Worm (Caenorhabditis elegans): ENCODE measurements around the gene M151.10.

Gene M151.10

DNA sequence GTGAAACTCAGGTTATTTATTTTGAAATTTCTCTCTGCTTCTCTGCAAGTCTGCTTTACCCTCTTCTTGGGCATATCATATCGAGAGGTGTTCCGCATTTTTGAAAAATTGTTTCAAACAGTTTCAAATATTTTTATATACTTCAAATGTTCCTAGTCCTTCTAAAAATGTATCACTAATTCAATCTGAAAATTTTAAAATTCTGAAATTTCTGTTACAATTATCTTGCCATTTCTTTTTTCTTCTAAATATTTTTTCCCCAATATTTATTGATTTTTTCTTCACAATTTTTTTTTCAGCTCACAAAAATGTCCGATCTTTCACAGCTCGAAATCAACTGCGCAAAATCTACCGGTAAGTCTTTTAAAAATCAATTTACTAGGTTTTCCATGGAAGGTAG, 19.7 kb upstream of the M151.10 start, which contains the start of gene F19B10.4:
TSS of gene F19B10.4 (plus strand) at position 301 of the 400 bp plus-strand sequence.
- TF ChIP-seq ets-7 (tag; optimal IDR thresholded peaks at IDR 0.05) = no peak

DNA sequence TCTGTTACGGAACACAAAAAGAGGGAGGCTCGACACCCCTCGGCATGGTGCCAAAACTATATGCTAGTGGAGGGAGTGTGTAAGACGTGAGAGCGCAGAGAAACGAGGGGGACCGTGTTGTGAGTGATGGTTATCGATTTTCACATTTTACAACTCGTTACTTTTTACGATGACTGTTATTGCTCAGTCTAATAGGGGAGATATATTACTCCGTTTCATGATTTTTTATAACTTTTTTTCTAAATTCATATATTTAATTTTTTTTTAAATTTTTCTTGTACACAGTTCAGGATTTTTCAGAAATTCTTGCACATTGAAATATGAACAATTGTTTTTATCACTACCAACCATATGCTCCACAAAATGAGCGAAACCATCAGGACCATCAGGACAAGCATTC, 15.3 kb upstream of the M151.10 start, which contains the start of gene F19B10.5:
TSS of gene F19B10.5 (plus strand) at position 301 of the 400 bp plus-strand sequence.
- TF ChIP-seq scrt-1 (GFP tag; IDR thresholded peaks at IDR 0.05) (no peak), ceh-36 (tag; optimal IDR thresholded peaks at IDR 0.05) (no peak), tbx-37 (GFP tag; conservative IDR thresholded peaks at IDR 0.05) (no peak), aly-1 (tag; optimal IDR thresholded peaks at IDR 0.05) (no peak), B0310.2 (tag; optimal IDR thresholded peaks at IDR 0.05) (no peak), tra-4 (tag; optimal IDR thresholded peaks at IDR 0.05) (no peak), flt-1 (GFP tag; IDR thresholded peaks at IDR 0.05) (no peak), F13C5.2 (tag; optimal IDR thresholded peaks at IDR 0.05) (no peak), ama-1 (optimal IDR thresholded peaks at IDR 0.05) (no peak), ets-7 (tag; optimal IDR thresholded peaks at IDR 0.05) (no peak), hnd-1 (tag; optimal IDR thresholded peaks at IDR 0.05) (no peak), hmg-4 (GFP tag; optimal IDR thresholded peaks at IDR 0.05) (no peak)

DNA sequence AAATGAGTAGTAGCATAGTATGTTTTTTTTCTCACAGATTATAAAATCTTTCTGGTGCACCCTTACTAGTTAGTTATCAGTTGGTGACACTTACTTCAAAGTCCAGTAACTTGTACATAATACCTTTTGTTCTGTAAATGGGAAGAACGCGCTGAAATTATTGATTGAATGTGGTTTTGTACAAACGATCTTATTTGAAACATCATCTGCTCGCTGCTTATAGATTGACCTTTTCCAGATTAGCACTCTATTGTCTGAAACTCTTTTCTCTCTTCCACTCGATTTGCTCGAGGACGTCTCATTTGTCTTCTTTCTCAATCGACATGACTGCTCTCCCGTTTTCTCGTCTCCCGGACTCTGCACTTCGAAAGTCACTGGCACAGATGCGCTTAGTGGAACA, 7.0 kb upstream of the M151.10 start, which contains the start of gene fbxb-33:
TSS of gene fbxb-33 (plus strand) at position 301 of the 400 bp plus-strand sequence.
- TF ChIP-seq F13C5.2 (tag; optimal IDR thresholded peaks at IDR 0.05) = no peak
- TF ChIP-seq hnd-1 (tag; optimal IDR thresholded peaks at IDR 0.05) = no peak
- TF ChIP-seq hmg-4 (GFP tag; optimal IDR thresholded peaks at IDR 0.05) = no peak
- no peak for TF ChIP-seq B0310.2 (tag; optimal IDR thresholded peaks at IDR 0.05)
- no peak for TF ChIP-seq ceh-36 (tag; optimal IDR thresholded peaks at IDR 0.05)
- TF ChIP-seq tra-4 (tag; optimal IDR thresholded peaks at IDR 0.05) = no peak
- TF ChIP-seq sea-1 (GFP tag; conservative IDR thresholded peaks at IDR 0.05) = no peak
- no peak for TF ChIP-seq tbx-11 (GFP tag; IDR thresholded peaks at IDR 0.05)
- TF ChIP-seq ama-1 (optimal IDR thresholded peaks at IDR 0.05) = no peak
- no peak for TF ChIP-seq pes-1 (GFP tag; IDR thresholded peaks at IDR 0.05)
- TF ChIP-seq aly-1 (tag; optimal IDR thresholded peaks at IDR 0.05) = no peak
- no peak for TF ChIP-seq ceh-13 (GFP tag; optimal IDR thresholded peaks at IDR 0.05)
- no peak for TF ChIP-seq ets-7 (tag; optimal IDR thresholded peaks at IDR 0.05)
- TF ChIP-seq tbx-37 (GFP tag; conservative IDR thresholded peaks at IDR 0.05) = no peak

DNA sequence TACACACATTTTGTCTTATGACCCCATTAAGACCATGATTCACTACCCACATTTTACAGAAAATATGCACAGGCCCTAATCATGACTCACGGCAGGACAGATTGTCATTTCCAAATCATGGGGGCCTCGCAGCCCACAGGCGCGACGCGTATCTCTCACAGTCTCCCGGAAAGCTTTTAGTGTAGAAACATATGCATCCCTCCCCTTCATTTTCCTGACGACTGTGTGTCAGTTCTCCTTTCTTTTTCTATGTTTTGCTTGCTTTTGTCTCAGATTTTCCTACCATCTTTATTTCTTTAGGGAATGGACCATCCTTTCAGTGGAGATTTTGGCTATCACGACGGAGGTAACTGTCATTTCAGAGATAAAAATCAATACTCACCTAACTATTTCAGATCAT, 1.1 kb upstream of the M151.10 start, which contains the start of gene M151.1:
TSS of gene M151.1 (plus strand) at position 301 of the 400 bp plus-strand sequence.
- TF ChIP-seq pes-1 (GFP tag; IDR thresholded peaks at IDR 0.05) = no peak
- TF ChIP-seq hmg-4 (GFP tag; optimal IDR thresholded peaks at IDR 0.05) = no peak
- no peak for TF ChIP-seq B0310.2 (tag; optimal IDR thresholded peaks at IDR 0.05)
- no peak for TF ChIP-seq ama-1 (optimal IDR thresholded peaks at IDR 0.05)
- TF ChIP-seq flt-1 (GFP tag; IDR thresholded peaks at IDR 0.05) = no peak
- no peak for TF ChIP-seq F13C5.2 (tag; optimal IDR thresholded peaks at IDR 0.05)
- no peak for TF ChIP-seq hnd-1 (tag; optimal IDR thresholded peaks at IDR 0.05)
- TF ChIP-seq scrt-1 (GFP tag; IDR thresholded peaks at IDR 0.05) = no peak
- no peak for TF ChIP-seq aly-1 (tag; optimal IDR thresholded peaks at IDR 0.05)
- no peak for TF ChIP-seq tbx-11 (GFP tag; IDR thresholded peaks at IDR 0.05)
- TF ChIP-seq sea-1 (GFP tag; conservative IDR thresholded peaks at IDR 0.05) = no peak
- no peak for TF ChIP-seq hmbx-1 (tag; optimal IDR thresholded peaks at IDR 0.05)
- TF ChIP-seq tra-4 (tag; optimal IDR thresholded peaks at IDR 0.05) = no peak
- no peak for TF ChIP-seq ets-7 (tag; optimal IDR thresholded peaks at IDR 0.05)
- TF ChIP-seq tbx-37 (GFP tag; conservative IDR thresholded peaks at IDR 0.05) = no peak
- no peak for TF ChIP-seq ceh-36 (tag; optimal IDR thresholded peaks at IDR 0.05)
- TF ChIP-seq ceh-13 (GFP tag; optimal IDR thresholded peaks at IDR 0.05) = no peak

DNA sequence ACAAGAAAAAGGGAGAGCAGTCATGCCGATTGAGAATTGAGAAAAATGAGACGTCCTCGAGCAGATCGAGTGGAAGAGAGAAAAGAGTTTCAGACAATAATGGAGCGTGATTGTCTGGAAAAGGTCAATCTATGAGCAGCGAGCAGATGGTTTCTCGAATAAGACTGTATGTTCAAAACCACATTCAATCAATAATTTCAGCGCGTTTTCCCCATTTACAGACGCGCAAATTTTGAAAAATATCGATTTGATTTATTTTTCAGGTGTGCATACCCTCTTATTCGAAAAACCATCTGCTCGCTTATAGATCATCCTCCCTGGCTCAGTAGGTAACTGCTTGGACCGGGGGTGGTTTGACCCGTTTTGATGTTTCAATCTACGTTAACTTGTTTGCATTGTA, 859 bp downstream of the M151.10 start, which contains the start of gene fbxb-31:
TSS of gene fbxb-31 (minus strand) at position 101 of the 400 bp plus-strand sequence.
- TF ChIP-seq tbx-37 (GFP tag; conservative IDR thresholded peaks at IDR 0.05) = no peak
- TF ChIP-seq hmg-4 (GFP tag; optimal IDR thresholded peaks at IDR 0.05) = no peak
- TF ChIP-seq hmbx-1 (tag; optimal IDR thresholded peaks at IDR 0.05) = no peak
- TF ChIP-seq ama-1 (optimal IDR thresholded peaks at IDR 0.05) = no peak
- no peak for TF ChIP-seq hnd-1 (tag; optimal IDR thresholded peaks at IDR 0.05)
- TF ChIP-seq ceh-13 (GFP tag; optimal IDR thresholded peaks at IDR 0.05) = no peak
- TF ChIP-seq flt-1 (GFP tag; IDR thresholded peaks at IDR 0.05) = no peak
- no peak for TF ChIP-seq aly-1 (tag; optimal IDR thresholded peaks at IDR 0.05)
- no peak for TF ChIP-seq pes-1 (GFP tag; IDR thresholded peaks at IDR 0.05)
- TF ChIP-seq tra-4 (tag; optimal IDR thresholded peaks at IDR 0.05) = no peak
- TF ChIP-seq ceh-36 (tag; optimal IDR thresholded peaks at IDR 0.05) = no peak
- TF ChIP-seq B0310.2 (tag; optimal IDR thresholded peaks at IDR 0.05) = no peak
- no peak for TF ChIP-seq scrt-1 (GFP tag; IDR thresholded peaks at IDR 0.05)
- TF ChIP-seq tbx-11 (GFP tag; IDR thresholded peaks at IDR 0.05) = no peak
- no peak for TF ChIP-seq ets-7 (tag; optimal IDR thresholded peaks at IDR 0.05)

DNA sequence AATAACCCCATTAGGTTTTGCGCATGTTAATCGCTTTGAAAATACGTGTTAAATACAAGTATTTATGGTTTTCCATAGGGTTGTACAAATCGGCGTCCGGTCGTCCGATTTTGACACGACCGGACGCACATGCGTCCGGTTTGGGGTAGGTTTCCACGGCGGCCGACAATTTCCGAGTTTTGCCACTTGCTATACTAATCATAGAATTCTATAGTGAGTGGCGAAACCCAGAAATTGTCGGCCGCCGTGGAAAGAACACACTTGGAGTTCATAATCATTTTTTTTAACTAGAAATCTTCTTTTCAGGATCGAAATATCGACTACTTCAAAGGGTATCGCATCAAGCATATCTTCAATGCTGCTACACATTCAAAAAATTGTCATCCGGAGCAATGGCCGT, 5.3 kb downstream of the M151.10 start:
- TF ChIP-seq tbx-37 (GFP tag; conservative IDR thresholded peaks at IDR 0.05) (no peak), scrt-1 (GFP tag; IDR thresholded peaks at IDR 0.05) (no peak), B0310.2 (tag; optimal IDR thresholded peaks at IDR 0.05) (no peak), hmbx-1 (tag; optimal IDR thresholded peaks at IDR 0.05) (no peak), F13C5.2 (tag; optimal IDR thresholded peaks at IDR 0.05) (no peak), ama-1 (optimal IDR thresholded peaks at IDR 0.05) (no peak), tbx-11 (GFP tag; IDR thresholded peaks at IDR 0.05) (no peak), hmg-4 (GFP tag; optimal IDR thresholded peaks at IDR 0.05) (no peak), tra-4 (tag; optimal IDR thresholded peaks at IDR 0.05) (no peak), ets-7 (tag; optimal IDR thresholded peaks at IDR 0.05) (no peak), ceh-36 (tag; optimal IDR thresholded peaks at IDR 0.05) (no peak), flt-1 (GFP tag; IDR thresholded peaks at IDR 0.05) (no peak), ceh-13 (GFP tag; optimal IDR thresholded peaks at IDR 0.05) (no peak), aly-1 (tag; optimal IDR thresholded peaks at IDR 0.05) (no peak)

DNA sequence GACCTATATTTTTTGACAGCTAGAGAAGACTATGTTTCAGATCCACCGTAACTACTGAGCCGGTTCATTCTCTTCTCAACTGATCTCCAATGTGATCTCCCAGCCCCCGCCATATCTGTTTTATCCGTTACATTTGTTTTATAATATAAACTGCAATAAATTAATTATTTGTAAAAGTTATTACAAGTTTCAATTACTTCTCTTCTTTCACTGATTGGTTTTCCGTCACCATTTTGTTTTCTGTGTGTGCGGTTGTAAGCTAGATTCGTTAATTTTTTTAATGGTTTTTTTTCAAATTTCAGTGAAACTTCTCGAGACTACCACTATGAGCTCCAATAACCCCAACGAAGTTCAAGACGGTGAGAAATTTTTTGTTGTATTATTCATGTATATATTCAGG, 9.3 kb downstream of the M151.10 start, which contains the start of gene M151.2:
TSS of gene M151.2 (plus strand) at position 301 of the 400 bp plus-strand sequence.
- TF ChIP-seq hmbx-1 (tag; optimal IDR thresholded peaks at IDR 0.05) = no peak
- TF ChIP-seq sea-1 (GFP tag; conservative IDR thresholded peaks at IDR 0.05) = no peak
- TF ChIP-seq tbx-37 (GFP tag; conservative IDR thresholded peaks at IDR 0.05) = no peak
- no peak for TF ChIP-seq flt-1 (GFP tag; IDR thresholded peaks at IDR 0.05)
- no peak for TF ChIP-seq B0310.2 (tag; optimal IDR thresholded peaks at IDR 0.05)
- no peak for TF ChIP-seq tbx-11 (GFP tag; IDR thresholded peaks at IDR 0.05)
- no peak for TF ChIP-seq F13C5.2 (tag; optimal IDR thresholded peaks at IDR 0.05)
- TF ChIP-seq tra-4 (tag; optimal IDR thresholded peaks at IDR 0.05) = no peak
- TF ChIP-seq aly-1 (tag; optimal IDR thresholded peaks at IDR 0.05) = no peak
- no peak for TF ChIP-seq pes-1 (GFP tag; IDR thresholded peaks at IDR 0.05)
- TF ChIP-seq ama-1 (optimal IDR thresholded peaks at IDR 0.05) = no peak
- no peak for TF ChIP-seq ceh-36 (tag; optimal IDR thresholded peaks at IDR 0.05)
- TF ChIP-seq ceh-13 (GFP tag; optimal IDR thresholded peaks at IDR 0.05) = no peak
- no peak for TF ChIP-seq scrt-1 (GFP tag; IDR thresholded peaks at IDR 0.05)
- no peak for TF ChIP-seq hnd-1 (tag; optimal IDR thresholded peaks at IDR 0.05)
- no peak for TF ChIP-seq hmg-4 (GFP tag; optimal IDR thresholded peaks at IDR 0.05)
